Worm (Caenorhabditis elegans) whole organism, young adult: ENCODE measurements around the gene F32D1.8.

ENCODE experiments used
- dpl-1 ChIP-seq: fragments of 150-350 bp; optimal IDR thresholded peaks from 2 replicates; lab custom pipeline; 2014; ENCODE audit warnings: missing biosample characterization, missing genetic modification reagents, missing genetic modification characterization
- hlh-12 ChIP-seq: sonication (generic microtip); optimal IDR thresholded peaks from 2 replicates; lab custom pipeline; 2016; ENCODE audit warnings: missing genetic modification characterization, missing compliant biosample characterization
- let-607 ChIP-seq, 2 experiments: fragments of 200-800 bp in 1 of 2; sonication (Bioruptor generic) in 1 of 2; sonication (generic microtip) in 1 of 2; optimal IDR thresholded peaks; 2 replicates each; lab custom pipeline; 2016 to 2018; ENCODE audit warnings: mild to moderate bottlenecking in 2 of 2, missing compliant biosample characterization in 2 of 2, missing genetic modification characterization in 2 of 2, moderate library complexity in 2 of 2, missing genotype in 1 of 2
- nfyb-1 ChIP-seq: fragments of 200-800 bp; sonication (Bioruptor generic); IDR thresholded peaks from 2 replicates; pipeline ENCODE4 v1.3.6; 2022; ENCODE audit warnings: missing genetic modification reagents, missing genetic modification characterization, missing compliant biosample characterization
- nhr-90 ChIP-seq: sonication (generic microtip); optimal IDR thresholded peaks from 2 replicates; lab custom pipeline; 2016; ENCODE audit warnings: missing genotype, mild to moderate bottlenecking, missing genetic modification characterization, missing compliant biosample characterization
- sptf-2 ChIP-seq: fragments of 200-800 bp; sonication (Bioruptor generic); optimal IDR thresholded peaks from 2 replicates; lab custom pipeline; 2018; ENCODE audit warnings: mild to moderate bottlenecking, missing genetic modification characterization, missing compliant biosample characterization
- unc-130 ChIP-seq: sonication (generic microtip); optimal IDR thresholded peaks from 2 replicates; lab custom pipeline; 2016; ENCODE audit warnings: missing genetic modification reagents, missing genetic modification characterization, missing compliant biosample characterization
- ztf-25 ChIP-seq: fragments of 200-800 bp; sonication (Bioruptor generic); IDR thresholded peaks from 2 replicates; pipeline ENCODE4 v1.3.6; 2022; ENCODE audit warnings: missing genetic modification reagents, missing genetic modification characterization, missing compliant biosample characterization

DNA sequence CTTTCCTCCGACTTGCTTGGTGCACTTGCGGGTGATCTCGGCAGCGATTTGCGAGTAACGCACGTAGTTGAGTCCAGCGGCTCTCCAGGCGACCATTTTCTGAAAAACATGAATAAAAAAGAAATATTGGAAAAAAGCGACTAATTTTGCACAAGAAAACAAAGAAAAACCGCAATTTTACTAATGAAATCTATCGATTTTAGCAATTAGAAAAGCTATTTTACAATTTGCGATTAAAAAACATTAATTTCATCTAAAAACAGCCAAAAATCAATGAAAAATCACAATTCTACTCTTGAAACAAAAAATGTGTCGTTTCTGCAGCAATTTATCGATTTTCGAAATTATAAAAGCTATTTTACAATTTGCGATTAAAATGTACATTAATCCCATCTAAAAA lies 31.2 kb downstream of the F32D1.8 start, which contains the start of gene hpo-18:
- TF ChIP-seq ztf-25 (GFP tag; lab: Robert Waterston, UW) (no peak), hlh-12 (no peak), nhr-90 (tag; lab: Kevin White, UChicago) (no peak), dpl-1 (GFP tag; lab: Kevin White, UChicago) (no peak), sptf-2 (GFP tag; lab: Kevin White, UChicago) (no peak), nfyb-1 (GFP tag; lab: Robert Waterston, UW) (no peak), let-607 (tag; optimal IDR thresholded peaks at IDR 0.05; lab: Kevin White, UChicago) (no peak), unc-130 (GFP tag; lab: Kevin White, UChicago) (no peak)
